Fruit fly (Drosophila melanogaster): ENCODE results near the gene Mcm6.

Mcm6 gene

DNA sequence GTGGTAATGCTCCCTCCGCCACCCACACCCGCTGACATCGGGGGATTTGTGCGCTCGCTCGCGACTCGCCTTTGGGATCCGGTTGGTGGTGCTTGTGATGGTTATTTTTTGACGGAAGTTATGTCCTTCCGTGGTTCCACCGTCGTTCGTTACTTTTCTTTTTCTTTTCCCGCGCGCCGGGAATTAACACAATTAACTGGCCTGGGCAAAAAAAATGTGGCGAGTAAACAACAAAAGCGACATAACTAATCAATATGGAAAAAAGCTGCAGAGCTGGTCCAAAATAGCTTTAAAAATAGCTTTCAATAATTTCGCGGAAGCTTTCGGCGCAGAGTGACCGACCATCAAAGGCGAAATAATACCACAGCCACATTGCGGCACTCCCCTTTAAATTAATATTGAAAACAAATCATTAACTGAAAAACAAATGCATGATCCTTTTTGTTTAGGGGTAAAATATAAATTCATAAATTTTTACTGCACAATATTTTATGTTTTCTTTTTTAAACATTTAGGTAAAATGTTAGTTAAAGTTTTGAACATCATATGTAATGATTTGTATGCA lies 24.1 kb downstream of the Mcm6 start, which contains the start of gene CG14440 (continued):
- TF ChIP-seq CG11504 (tag; optimal IDR thresholded peaks at IDR 0.05) (peak; percentile 1), vvl (GFP tag; IDR thresholded peaks at IDR 0.05) (0 out of 2 replicates have a peak, but pooled peaks have one; percentile 39), en (GFP tag; optimal IDR thresholded peaks at IDR 0.05) (no peak), zf30C (GFP tag; optimal IDR thresholded peaks at IDR 0.05) (no peak), fd64A (GFP tag; optimal IDR thresholded peaks at IDR 0.05) (no peak), CG32767 (GFP tag; IDR thresholded peaks at IDR 0.05) (no peak), ab (GFP tag; optimal IDR thresholded peaks at IDR 0.05) (no peak), CG5180 (GFP tag; optimal IDR thresholded peaks at IDR 0.05) (no peak), CG14014 (GFP tag; IDR thresholded peaks at IDR 0.05) (peak; percentile 33; the same call in 1 of the 2 replicates), H2.0 (GFP tag; IDR thresholded peaks at IDR 0.05) (no peak), Rx (GFP tag; IDR thresholded peaks at IDR 0.05) (no peak), CG4820 (GFP tag; optimal IDR thresholded peaks at IDR 0.05) (no peak), salm (tag; optimal IDR thresholded peaks at IDR 0.05) (no peak), CG15269 (tag; optimal IDR thresholded peaks at IDR 0.05) (no peak), CHES-1-like (GFP tag; optimal IDR thresholded peaks at IDR 0.05) (no peak), CG12942 (GFP tag; optimal IDR thresholded peaks at IDR 0.05) (no peak), MESR4 (GFP tag; optimal IDR thresholded peaks at IDR 0.05) (peak; percentile 50), Dref (GFP tag; IDR thresholded peaks at IDR 0.05) (no peak), CG13424 (tag; optimal IDR thresholded peaks at IDR 0.05) (no peak), CG1832 (GFP tag; optimal IDR thresholded peaks at IDR 0.05) (no peak), CG17186 (GFP tag; optimal IDR thresholded peaks at IDR 0.05) (no peak), Sin3A (optimal IDR thresholded peaks at IDR 0.05) (no peak), CG3065 (GFP tag; optimal IDR thresholded peaks at IDR 0.05) (no peak), schlank (tag; optimal IDR thresholded peaks at IDR 0.05) (no peak), CG30020 (tag; optimal IDR thresholded peaks at IDR 0.05) (no peak), Bgb (GFP tag; IDR thresholded peaks at IDR 0.05; ENCODE audit: partially characterized antibody) (no peak), Neu2 (GFP tag; optimal IDR thresholded peaks at IDR 0.05; ENCODE audit: borderline replicate concordance) (no peak), gcm2 (GFP tag; optimal IDR thresholded peaks at IDR 0.05) (no peak), Hand (GFP tag; optimal IDR thresholded peaks at IDR 0.05) (no peak), CG11560 (tag; IDR thresholded peaks at IDR 0.05) (no peak), YL-1 (GFP tag; optimal IDR thresholded peaks at IDR 0.05) (peak; percentile 54), CG1233 (GFP tag; optimal IDR thresholded peaks at IDR 0.05) (no peak), Nf-YA (GFP tag; IDR thresholded peaks at IDR 0.05) (no peak), Dfd (GFP tag; optimal IDR thresholded peaks at IDR 0.05) (no peak), E2f2 (GFP tag; IDR thresholded peaks at IDR 0.05) (peak; percentile 38), abd-A (tag; optimal IDR thresholded peaks at IDR 0.05) (peak; percentile 36), Dad (GFP tag; optimal IDR thresholded peaks at IDR 0.05) (no peak), wek (GFP tag; optimal IDR thresholded peaks at IDR 0.05) (peak; percentile 15), nerfin-2 (GFP tag; IDR thresholded peaks at IDR 0.05; ENCODE audit: partially characterized antibody) (no peak), rib (GFP tag; IDR thresholded peaks at IDR 0.05) (no peak), tna (GFP tag; IDR thresholded peaks at IDR 0.05; ENCODE audit: partially characterized antibody) (0 out of 2 replicates have a peak, but pooled peaks have one; percentile 27), CG1602 (GFP tag; optimal IDR thresholded peaks at IDR 0.05) (no peak), CG6254 (GFP tag; optimal IDR thresholded peaks at IDR 0.05) (no peak), toy (GFP tag; IDR thresholded peaks at IDR 0.05) (no peak), CG1603 (tag; optimal IDR thresholded peaks at IDR 0.05) (peak; percentile 8), Dip3 (GFP tag; optimal IDR thresholded peaks at IDR 0.05) (no peak), zfh2 (GFP tag; optimal IDR thresholded peaks at IDR 0.05) (no peak), CG10565 (GFP tag; optimal IDR thresholded peaks at IDR 0.05) (no peak), ERR (GFP tag; optimal IDR thresholded peaks at IDR 0.05) (no peak), CG2116 (GFP tag; optimal IDR thresholded peaks at IDR 0.05) (peak; percentile 24)
